Fruit fly (Drosophila melanogaster) whole organism, embryonic: ENCODE measurements around the gene GILT3.
A peak's percentile ranks its signal among the peaks of the same experiment; 100 is the strongest.

Source experiments
- Atf3 ChIP-seq: fragments of 200-800 bp; sonication (Bioruptor generic); optimal IDR thresholded peaks from 3 replicates; lab custom pipeline; 2016; ENCODE audit warnings: missing biosample characterization, missing genetic modification characterization
- CG10543 ChIP-seq: fragments of 200-800 bp; sonication (Bioruptor generic); optimal IDR thresholded peaks from 3 replicates; lab custom pipeline; 2017; ENCODE audit warnings: missing biosample characterization, mild to moderate bottlenecking, missing genetic modification characterization, moderate library complexity
- CG11560 ChIP-seq: fragments of 200-800 bp; sonication (Bioruptor generic); IDR thresholded peaks from 3 replicates; pipeline ENCODE4 v1.3.6; 2022; ENCODE audit warnings: missing biosample characterization, missing genetic modification characterization
- CG1233 ChIP-seq: fragments of 200-800 bp; sonication (Bioruptor generic); optimal IDR thresholded peaks from 4 replicates; lab custom pipeline; 2018; ENCODE audit warnings: missing biosample characterization, mild to moderate bottlenecking, missing genetic modification characterization
- CG12769 ChIP-seq: fragments of 200-800 bp; sonication (Bioruptor generic); optimal IDR thresholded peaks from 2 replicates; lab custom pipeline; 2019; ENCODE audit warnings: missing biosample characterization, mild to moderate bottlenecking, missing genetic modification characterization, moderate library complexity
- CG13296 ChIP-seq: fragments of 200-800 bp; sonication (Bioruptor generic); optimal IDR thresholded peaks from 3 replicates; lab custom pipeline; 2018; ENCODE audit warnings: missing biosample characterization, mild to moderate bottlenecking, missing genetic modification characterization
- CG13775 ChIP-seq: fragments of 200-800 bp; sonication (Bioruptor generic); optimal IDR thresholded peaks from 3 replicates; lab custom pipeline; 2017; ENCODE audit warnings: missing biosample characterization, mild to moderate bottlenecking, missing genetic modification characterization
- CG14014 ChIP-seq: fragments of 200-800 bp; sonication (Bioruptor generic); IDR thresholded peaks from 2 replicates; pipeline ENCODE4 v1.3.6; 2022; ENCODE audit warnings: missing biosample characterization, missing genetic modification characterization
- CG1602 ChIP-seq: fragments of 200-800 bp; sonication (Bioruptor generic); optimal IDR thresholded peaks from 3 replicates; lab custom pipeline; 2016; ENCODE audit warnings: missing biosample characterization, missing genetic modification characterization
- CG17328 ChIP-seq: fragments of 200-800 bp; sonication (Bioruptor generic); IDR thresholded peaks from 2 replicates; pipeline ENCODE4 v1.3.6; 2022; ENCODE audit warnings: missing biosample characterization, missing genetic modification characterization
- CG17802 ChIP-seq: fragments of 200-800 bp; sonication (Bioruptor generic); optimal IDR thresholded peaks from 2 replicates; lab custom pipeline; 2018; ENCODE audit warnings: missing biosample characterization, mild to moderate bottlenecking, missing genetic modification characterization, moderate library complexity
- CG18262 ChIP-seq: fragments of 200-800 bp; optimal IDR thresholded peaks from 3 replicates; lab custom pipeline; 2019; ENCODE audit warnings: missing biosample characterization, mild to moderate bottlenecking, missing genetic modification characterization, moderate library complexity
- CG18599 ChIP-seq: fragments of 200-800 bp; sonication (Bioruptor generic); optimal IDR thresholded peaks from 3 replicates; lab custom pipeline; 2017; ENCODE audit warnings: missing biosample characterization, missing genetic modification characterization, mild to moderate bottlenecking, moderate library complexity, missing genetic modification reagents
- CG2875 ChIP-seq: fragments of 200-800 bp; sonication (Bioruptor generic); optimal IDR thresholded peaks from 2 replicates; lab custom pipeline; 2017; ENCODE audit warnings: missing biosample characterization, mild to moderate bottlenecking, missing genetic modification characterization, missing genetic modification reagents
- CG3065 ChIP-seq: fragments of 200-800 bp; sonication (Bioruptor generic); optimal IDR thresholded peaks from 2 replicates; lab custom pipeline; 2016; ENCODE audit warnings: missing biosample characterization, missing genetic modification characterization
- CG31441 ChIP-seq: fragments of 200-800 bp; sonication (Bioruptor generic); IDR thresholded peaks from 2 replicates; pipeline ENCODE4 v1.3.6; 2022; ENCODE audit warnings: missing biosample characterization, missing genetic modification characterization
- CG34376 ChIP-seq: fragments of 200-800 bp; sonication (Bioruptor generic); optimal IDR thresholded peaks from 2 replicates; lab custom pipeline; 2018; ENCODE audit warnings: missing biosample characterization, mild to moderate bottlenecking, missing genetic modification characterization
- CG3995 ChIP-seq: fragments of 200-800 bp; sonication (Bioruptor generic); optimal IDR thresholded peaks from 3 replicates; lab custom pipeline; 2016; ENCODE audit warnings: missing biosample characterization, missing genetic modification characterization
- CG4282 ChIP-seq: fragments of 200-800 bp; sonication (Bioruptor generic); optimal IDR thresholded peaks from 2 replicates; lab custom pipeline; 2016; ENCODE audit warnings: missing biosample characterization, missing genetic modification characterization
- CG43689 ChIP-seq: fragments of 200-800 bp; sonication (Bioruptor generic); IDR thresholded peaks from 2 replicates; pipeline ENCODE4 v1.3.6; 2022; ENCODE audit warnings: missing biosample characterization, missing genetic modification characterization
- CG7963 ChIP-seq: fragments of 200-800 bp; sonication (Bioruptor generic); IDR thresholded peaks from 3 replicates; pipeline ENCODE4 v1.3.6; 2022; ENCODE audit warnings: missing biosample characterization, missing genetic modification characterization; ENCODE audit not compliant: partially characterized antibody
- CHES-1-like ChIP-seq: fragments of 200-800 bp; sonication (Bioruptor generic); optimal IDR thresholded peaks from 2 replicates; lab custom pipeline; 2016; ENCODE audit warnings: missing biosample characterization, missing genetic modification characterization
- Camta ChIP-seq: fragments of 200-800 bp; sonication (Bioruptor generic); optimal IDR thresholded peaks from 2 replicates; lab custom pipeline; 2016; ENCODE audit warnings: missing biosample characterization, missing genetic modification characterization
- CoRest ChIP-seq: fragments of 200-800 bp; sonication (Bioruptor generic); optimal IDR thresholded peaks from 3 replicates; lab custom pipeline; 2018; ENCODE audit warnings: missing biosample characterization, mild to moderate bottlenecking, missing genetic modification characterization, moderate library complexity
- D19B ChIP-seq: fragments of 200-800 bp; sonication (Bioruptor generic); optimal IDR thresholded peaks from 2 replicates; lab custom pipeline; 2017; ENCODE audit warnings: missing biosample characterization, mild to moderate bottlenecking, missing genetic modification characterization
- Dfd ChIP-seq, 2 experiments: fragments of >200 bp; optimal IDR thresholded peaks; 2 replicates each; lab custom pipeline; 2017; ENCODE audit warnings: missing biosample characterization in 2 of 2, missing genetic modification characterization in 2 of 2
- HLH3B ChIP-seq: fragments of 200-800 bp; sonication (Bioruptor generic); IDR thresholded peaks from 2 replicates; pipeline ENCODE4 v1.3.6; 2022; ENCODE audit warnings: missing biosample characterization, missing genetic modification characterization
- Hr51 ChIP-seq, 2 experiments: fragments of 200-800 bp; sonication (Bioruptor generic); optimal IDR thresholded peaks; 2 replicates in 1 of 2; 3 replicates in 1 of 2; lab custom pipeline; 2016 to 2018; ENCODE audit warnings: missing biosample characterization in 2 of 2, missing genetic modification characterization in 2 of 2, mild to moderate bottlenecking in 1 of 2, moderate library complexity in 1 of 2
- Nf-YC ChIP-seq: fragments of 200-800 bp; optimal IDR thresholded peaks from 3 replicates; lab custom pipeline; 2019; ENCODE audit warnings: missing biosample characterization, mild to moderate bottlenecking, missing genetic modification characterization, moderate library complexity
- Sry-δ ChIP-seq: fragments of 200-800 bp; sonication (Bioruptor generic); optimal IDR thresholded peaks from 2 replicates; lab custom pipeline; 2016; ENCODE audit warnings: missing biosample characterization, missing genetic modification characterization
- Trl ChIP-seq, 3 experiments: fragments of >200 bp in 2 of 3; fragments of 200-800 bp in 1 of 3; sonication (Bioruptor generic) in 1 of 3; optimal IDR thresholded peaks; 2 replicates in 1 of 3; 3 replicates in 2 of 3; lab custom pipeline; 2016 to 2017; ENCODE audit warnings: missing biosample characterization in 1 of 3, missing genetic modification characterization in 1 of 3
- Usf ChIP-seq: fragments of 200-800 bp; sonication (Bioruptor generic); optimal IDR thresholded peaks from 2 replicates; lab custom pipeline; 2017; ENCODE audit warnings: missing genotype, missing biosample characterization, missing genetic modification characterization
- al ChIP-seq: fragments of 200-800 bp; sonication (Bioruptor generic); IDR thresholded peaks from 2 replicates; pipeline ENCODE4 v1.3.6; 2022; ENCODE audit warnings: missing biosample characterization, missing genetic modification characterization
- ara ChIP-seq: fragments of 200-800 bp; sonication (Bioruptor generic); IDR thresholded peaks from 2 replicates; pipeline ENCODE4 v1.3.6; 2022; ENCODE audit warnings: missing biosample characterization, missing genetic modification characterization
- bowl ChIP-seq: fragments of 200-800 bp; sonication (Bioruptor generic); IDR thresholded peaks from 2 replicates; pipeline ENCODE4 v1.3.6; 2022; ENCODE audit warnings: missing biosample characterization, missing genetic modification characterization
- cg ChIP-seq: fragments of 200-800 bp; sonication (Bioruptor generic); optimal IDR thresholded peaks from 3 replicates; lab custom pipeline; 2019; ENCODE audit warnings: missing biosample characterization, mild to moderate bottlenecking, missing genetic modification characterization, moderate library complexity
- ci ChIP-seq: fragments of 200-800 bp; sonication (Bioruptor generic); IDR thresholded peaks from 3 replicates; pipeline ENCODE4 v1.3.6; 2022; ENCODE audit warnings: missing biosample characterization, missing genetic modification characterization
- cwo ChIP-seq: fragments of 200-800 bp; sonication (Bioruptor generic); optimal IDR thresholded peaks from 3 replicates; lab custom pipeline; 2017; ENCODE audit warnings: missing biosample characterization, missing genetic modification characterization, mild to moderate bottlenecking, moderate library complexity, missing genetic modification reagents
- dati ChIP-seq: fragments of 200-800 bp; sonication (Bioruptor generic); IDR thresholded peaks from 2 replicates; pipeline ENCODE4 v1.3.6; 2022; ENCODE audit warnings: missing biosample characterization, missing genetic modification characterization
- dmrt11E ChIP-seq: fragments of 200-800 bp; sonication (Bioruptor generic); optimal IDR thresholded peaks from 3 replicates; lab custom pipeline; 2018; ENCODE audit warnings: missing biosample characterization, mild to moderate bottlenecking, missing genetic modification characterization, moderate library complexity
- gsb-n ChIP-seq: fragments of 200-800 bp; sonication (Bioruptor generic); optimal IDR thresholded peaks from 3 replicates; lab custom pipeline; 2018; ENCODE audit warnings: missing biosample characterization, mild to moderate bottlenecking, missing genetic modification characterization
- kah ChIP-seq: fragments of 200-800 bp; sonication (Bioruptor generic); optimal IDR thresholded peaks from 2 replicates; lab custom pipeline; 2018; ENCODE audit warnings: missing biosample characterization, mild to moderate bottlenecking, missing genetic modification characterization
- klu ChIP-seq: fragments of 200-800 bp; sonication (Bioruptor generic); IDR thresholded peaks from 2 replicates; pipeline ENCODE4 v1.3.6; 2022; ENCODE audit warnings: missing biosample characterization, missing genetic modification characterization
- phol ChIP-seq: fragments of 200-800 bp; sonication (Bioruptor generic); optimal IDR thresholded peaks from 3 replicates; lab custom pipeline; 2018; ENCODE audit warnings: missing biosample characterization, mild to moderate bottlenecking, missing genetic modification characterization, moderate library complexity
- sim ChIP-seq: fragments of 200-800 bp; sonication (Bioruptor generic); IDR thresholded peaks from 2 replicates; pipeline ENCODE4 v1.3.6; 2022; ENCODE audit warnings: missing biosample characterization, missing genetic modification characterization
- slbo ChIP-seq: fragments of 200-800 bp; sonication (Bioruptor generic); IDR thresholded peaks from 2 replicates; pipeline ENCODE4 v1.3.6; 2022; ENCODE audit warnings: missing biosample characterization, missing genetic modification characterization
- toy ChIP-seq: fragments of 200-800 bp; sonication (Bioruptor generic); IDR thresholded peaks from 2 replicates; pipeline ENCODE4 v1.3.6; 2022; ENCODE audit warnings: missing biosample characterization, missing genetic modification characterization
- tx ChIP-seq: fragments of 200-800 bp; sonication (Bioruptor generic); optimal IDR thresholded peaks from 2 replicates; lab custom pipeline; 2016; ENCODE audit warnings: missing biosample characterization, missing genetic modification characterization
- wor ChIP-seq: fragments of 200-800 bp; sonication (Bioruptor generic); IDR thresholded peaks from 2 replicates; pipeline ENCODE4 v1.3.6; 2022; ENCODE audit warnings: missing biosample characterization, missing genetic modification characterization

The GILT3 gene

dm6 chr3R:23722680-23723372, 45.7 kb downstream of the GILT3 start, which contains the start of gene CG10365 (continued):
- peak in 1 of 2 experiments; percentile 97 for TF ChIP-seq Hr51 (GFP tag; optimal IDR thresholded peaks at IDR 0.05; lab: Kevin White, UChicago)
- TF ChIP-seq CoRest = peak; percentile 93
- no peak for TF ChIP-seq Atf3
- peak; percentile 70 for TF ChIP-seq CG12769 (tag; lab: Kevin White, UChicago)
- TF ChIP-seq CG31441 = peak; percentile 93
- TF ChIP-seq Sry-δ (GFP tag; lab: Kevin White, UChicago) = no peak
- peak; percentile 71 for TF ChIP-seq CG13775
- no peak for TF ChIP-seq CG17802 (tag; lab: Kevin White, UChicago)
- TF ChIP-seq gsb-n = peak; percentile 79
- peak; percentile 92 for TF ChIP-seq CG14014
- peak; percentile 64 for TF ChIP-seq Nf-YC
- TF ChIP-seq CG13296 (GFP tag; lab: Kevin White, UChicago) = peak; percentile 91
- TF ChIP-seq cwo (GFP tag; lab: Kevin White, UChicago) = peak; percentile 90
- peak; percentile 64; the same call in 1 of the 2 replicates for TF ChIP-seq sim (GFP tag; lab: Robert Waterston, UW)
- peak; percentile 95 for TF ChIP-seq CG18599
- TF ChIP-seq CG43689 (GFP tag; lab: Robert Waterston, UW) = peak; percentile 59
- TF ChIP-seq Camta = peak; percentile 17
- TF ChIP-seq CG17328 (GFP tag; lab: Robert Waterston, UW) = peak; percentile 85
- TF ChIP-seq bowl = peak; percentile 67; the same call in 1 of the 2 replicates
- no peak for TF ChIP-seq ara (GFP tag; lab: Robert Waterston, UW)
- TF ChIP-seq HLH3B (GFP tag; lab: Robert Waterston, UW) = peak; percentile 87
- TF ChIP-seq CG3995 (GFP tag; lab: Kevin White, UChicago) = no peak
- TF ChIP-seq CHES-1-like (GFP tag; lab: Kevin White, UChicago) = no peak
- peak; percentile 75 for TF ChIP-seq klu (GFP tag; lab: Robert Waterston, UW)
- no peak for TF ChIP-seq tx (GFP tag; lab: Kevin White, UChicago)
- TF ChIP-seq phol (tag; lab: Kevin White, UChicago) = peak; percentile 89
- peak; percentile 94 for TF ChIP-seq slbo (GFP tag; lab: Robert Waterston, UW)
- TF ChIP-seq D19B (GFP tag; lab: Kevin White, UChicago) = peak; percentile 61
- TF ChIP-seq CG4282 (GFP tag; lab: Kevin White, UChicago) = no peak
- TF ChIP-seq Trl (optimal IDR thresholded peaks at IDR 0.05; lab: Kevin White, UChicago) = peak; percentile 78 to 89
- TF ChIP-seq Trl (GFP tag; optimal IDR thresholded peaks at IDR 0.05; lab: Kevin White, UChicago) = no peak
- TF ChIP-seq dmrt11E (tag; lab: Kevin White, UChicago) = peak; percentile 26
- peak; percentile 67 for TF ChIP-seq kah (GFP tag; lab: Kevin White, UChicago)
- TF ChIP-seq dati (GFP tag; lab: Robert Waterston, UW) = peak; percentile 38; the same call in 1 of the 2 replicates
- peak; percentile 51; the same call in 2 of the 3 replicates for TF ChIP-seq CG11560 (tag; lab: Robert Waterston, UW)
- peak; percentile 75 for TF ChIP-seq CG1233 (GFP tag; lab: Kevin White, UChicago)
- peak; percentile 61; the same call in 1 of the 3 replicates for TF ChIP-seq ci
- peak; percentile 3 for TF ChIP-seq CG3065
- peak; percentile 25 for TF ChIP-seq Usf (GFP tag; lab: Kevin White, UChicago)
- no peak for TF ChIP-seq Dfd (GFP tag; optimal IDR thresholded peaks at IDR 0.05; lab: Kevin White, UChicago)
- TF ChIP-seq toy (GFP tag; lab: Robert Waterston, UW) = no peak
- TF ChIP-seq cg (GFP tag; lab: Kevin White, UChicago) = no peak
- TF ChIP-seq CG10543 (GFP tag; lab: Kevin White, UChicago) = peak; percentile 69
- no peak for TF ChIP-seq CG7963 (GFP tag; lab: Robert Waterston, UW)
- peak; percentile 75 for TF ChIP-seq CG1602
- peak; percentile 33 for TF ChIP-seq CG2875 (GFP tag; lab: Kevin White, UChicago)
- TF ChIP-seq CG18262 = peak; percentile 78
- peak; percentile 68 for TF ChIP-seq al
- peak; percentile 57 for TF ChIP-seq wor (GFP tag; lab: Robert Waterston, UW)
- TF ChIP-seq CG34376 (GFP tag; lab: Kevin White, UChicago) = peak; percentile 22
